Worm (Caenorhabditis elegans) whole organism, L3 larva: Measurements from ENCODE around the gene T08A9.13.

ENCODE experiments used
- ceh-28 ChIP-seq: fragments of 150-350 bp; optimal IDR thresholded peaks from 2 replicates; lab custom pipeline; 2014; ENCODE audit warnings: missing biosample characterization, missing genetic modification reagents, missing genetic modification characterization
- fos-1 ChIP-seq: fragments of 150-350 bp; optimal IDR thresholded peaks from 2 replicates; lab custom pipeline; 2014; ENCODE audit warnings: missing biosample characterization, missing genetic modification characterization
- hmg-11 ChIP-seq: sonication (generic microtip); optimal IDR thresholded peaks from 2 replicates; lab custom pipeline; 2016; ENCODE audit warnings: missing genetic modification characterization, missing compliant biosample characterization
- sea-2 ChIP-seq: fragments of 150-350 bp; sonication (generic microtip); optimal IDR thresholded peaks from 4 replicates; lab custom pipeline; 2014; ENCODE audit warnings: missing biosample characterization, missing genetic modification reagents, missing genetic modification characterization
- ztf-4 ChIP-seq: fragments of 150-350 bp; optimal IDR thresholded peaks from 2 replicates; lab custom pipeline; 2014; ENCODE audit warnings: missing biosample characterization, missing genetic modification characterization

ce11 chrX:7283136-7283535, 39.1 kb downstream of the T08A9.13 start:
- TF ChIP-seq fos-1 (tag; lab: Kevin White, UChicago) (no peak), hmg-11 (tag; lab: Kevin White, UChicago) (no peak), ztf-4 (tag; lab: Kevin White, UChicago) (no peak), sea-2 (no peak), ceh-28 (tag; lab: Kevin White, UChicago) (no peak)
